Worm (Caenorhabditis elegans): ENCODE data around the gene Y116A8C.40.
A peak's percentile ranks its signal among the peaks of the same experiment; 100 is the strongest.

Gene Y116A8C.40

ce11 chrIV:17099113-17099512 lies 51.7 kb downstream of the Y116A8C.40 start:
- 0 out of 2 replicates have a peak, but pooled peaks have one; percentile 3 for TF ChIP-seq klf-2 (GFP tag; conservative IDR thresholded peaks at IDR 0.05)
- 0 out of 2 replicates have a peak, but pooled peaks have one; percentile 23 for TF ChIP-seq ref-1 (GFP tag; conservative IDR thresholded peaks at IDR 0.05)
- no peak for TF ChIP-seq flt-1 (GFP tag; IDR thresholded peaks at IDR 0.05)
- TF ChIP-seq ztf-23 (GFP tag; IDR thresholded peaks at IDR 0.05): no peak
- TF ChIP-seq ztf-29 (GFP tag; IDR thresholded peaks at IDR 0.05): no peak

ce11 chrIV:17096168-17096567 lies 54.6 kb downstream of the Y116A8C.40 start, which contains the start of gene Y116A8C.27:
Gene Y116A8C.27 (minus strand): TSS chrIV:17096268.
- TF ChIP-seq T22C8.4 (GFP tag; IDR thresholded peaks at IDR 0.05): no peak
- TF ChIP-seq klf-2 (GFP tag; conservative IDR thresholded peaks at IDR 0.05): no peak
- no peak for TF ChIP-seq ztf-29 (GFP tag; IDR thresholded peaks at IDR 0.05)
- TF ChIP-seq tab-1 (GFP tag; IDR thresholded peaks at IDR 0.05): no peak
- no peak for TF ChIP-seq cog-1 (tag; optimal IDR thresholded peaks at IDR 0.05)
- no peak for TF ChIP-seq flt-1 (GFP tag; IDR thresholded peaks at IDR 0.05)
- TF ChIP-seq ztf-23 (GFP tag; IDR thresholded peaks at IDR 0.05): no peak
- no peak for TF ChIP-seq ref-1 (GFP tag; conservative IDR thresholded peaks at IDR 0.05)
- no peak for TF ChIP-seq med-1 (GFP tag; optimal IDR thresholded peaks at IDR 0.05; ENCODE audit: insufficient read depth)
